Worm (Caenorhabditis elegans): ENCODE data around the gene T27C5.10.
"Not testable (repeated sequence)": the region's sequence is repeated elsewhere in the genome, so short reads cannot be mapped to it uniquely, and the experiment has no call there.

The T27C5.10 gene

DNA sequence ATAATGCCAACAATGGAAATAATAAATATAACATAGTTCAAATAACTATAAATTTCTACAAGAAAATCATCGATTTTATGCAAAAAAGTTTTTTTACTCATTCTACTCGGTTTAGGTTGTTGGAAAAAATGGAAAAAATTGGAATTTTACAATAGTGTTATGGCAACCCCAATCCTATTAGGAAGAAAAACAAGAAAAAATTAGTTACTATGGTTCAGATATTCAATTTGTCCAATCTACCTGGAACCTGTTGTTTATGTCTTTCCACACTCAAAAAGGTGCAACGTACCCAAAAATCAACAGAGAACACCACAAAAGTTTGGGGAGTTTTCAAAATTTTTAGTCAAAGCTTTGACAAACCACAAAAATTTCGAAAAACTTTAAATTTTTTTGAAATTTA is at the start of gene T27C5.10:
Gene T27C5.10 (minus strand): TSS at position 101 of the 400 bp plus-strand sequence.
- TF ChIP-seq med-1 (GFP tag; optimal IDR thresholded peaks at IDR 0.05; ENCODE audit: insufficient read depth) (no peak), klf-2 (GFP tag; conservative IDR thresholded peaks at IDR 0.05) (no peak), tab-1 (GFP tag; IDR thresholded peaks at IDR 0.05) (no peak), ref-1 (GFP tag; conservative IDR thresholded peaks at IDR 0.05) (no peak), cog-1 (tag; optimal IDR thresholded peaks at IDR 0.05) (no peak), flt-1 (GFP tag; IDR thresholded peaks at IDR 0.05) (no peak), ztf-23 (GFP tag; IDR thresholded peaks at IDR 0.05) (no peak), T22C8.4 (GFP tag; IDR thresholded peaks at IDR 0.05) (no peak), ztf-29 (GFP tag; IDR thresholded peaks at IDR 0.05) (no peak)

DNA sequence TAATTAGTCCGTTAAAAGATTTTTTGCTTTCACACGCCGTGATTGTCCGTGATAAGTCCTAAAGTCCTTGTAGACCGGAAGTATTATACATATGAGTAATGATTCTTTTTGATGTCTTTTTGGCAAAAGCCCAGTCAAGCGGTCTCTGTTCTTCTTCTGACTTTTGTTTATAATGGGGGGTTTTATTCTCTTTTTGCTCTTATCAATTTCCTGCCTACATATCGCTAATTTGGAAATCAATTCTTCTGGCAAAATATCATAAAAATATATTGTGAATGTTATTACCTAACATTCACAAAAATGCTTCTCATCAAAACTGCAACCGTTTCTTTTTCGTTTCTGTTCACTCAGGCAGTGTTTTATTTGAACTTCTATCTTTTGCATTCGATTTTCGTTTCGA is 46.5 kb upstream of the T27C5.10 start, which contains the start of gene srbc-61:
Gene srbc-61 (plus strand): TSS at position 301 of the 400 bp plus-strand sequence.
- TF ChIP-seq tab-1 (GFP tag; IDR thresholded peaks at IDR 0.05) (no peak), med-1 (GFP tag; optimal IDR thresholded peaks at IDR 0.05; ENCODE audit: insufficient read depth) (no peak), ztf-29 (GFP tag; IDR thresholded peaks at IDR 0.05) (no peak), ztf-23 (GFP tag; IDR thresholded peaks at IDR 0.05) (no peak), T22C8.4 (GFP tag; IDR thresholded peaks at IDR 0.05) (no peak), ref-1 (GFP tag; conservative IDR thresholded peaks at IDR 0.05) (no peak), cog-1 (tag; optimal IDR thresholded peaks at IDR 0.05) (no peak), klf-2 (GFP tag; conservative IDR thresholded peaks at IDR 0.05) (no peak), flt-1 (GFP tag; IDR thresholded peaks at IDR 0.05) (no peak)

DNA sequence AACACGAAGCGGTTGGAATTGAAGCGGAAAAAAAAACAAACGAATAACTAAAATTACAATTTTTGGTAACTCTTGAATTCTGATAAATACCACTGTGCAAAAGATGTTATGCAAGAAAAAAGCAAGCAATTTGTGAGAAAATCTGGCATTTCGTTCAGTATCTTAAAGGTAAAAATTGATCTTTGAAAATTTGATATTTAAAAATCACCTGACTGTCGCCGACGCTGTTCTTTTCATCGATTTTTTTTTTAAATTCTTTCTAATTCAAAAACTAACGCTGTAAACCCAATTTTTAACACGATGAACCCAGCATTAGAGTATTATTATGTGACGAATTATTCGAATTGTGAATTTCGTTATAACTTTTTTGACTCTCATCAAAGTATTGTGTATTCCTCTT is 43.7 kb upstream of the T27C5.10 start, which contains the start of gene srh-123:
Gene srh-123 (plus strand): TSS at position 301 of the 400 bp plus-strand sequence.
- TF ChIP-seq klf-2 (GFP tag; conservative IDR thresholded peaks at IDR 0.05) = no peak
- TF ChIP-seq cog-1 (tag; optimal IDR thresholded peaks at IDR 0.05) = no peak
- no peak for TF ChIP-seq med-1 (GFP tag; optimal IDR thresholded peaks at IDR 0.05; ENCODE audit: insufficient read depth)
- TF ChIP-seq flt-1 (GFP tag; IDR thresholded peaks at IDR 0.05) = no peak

DNA sequence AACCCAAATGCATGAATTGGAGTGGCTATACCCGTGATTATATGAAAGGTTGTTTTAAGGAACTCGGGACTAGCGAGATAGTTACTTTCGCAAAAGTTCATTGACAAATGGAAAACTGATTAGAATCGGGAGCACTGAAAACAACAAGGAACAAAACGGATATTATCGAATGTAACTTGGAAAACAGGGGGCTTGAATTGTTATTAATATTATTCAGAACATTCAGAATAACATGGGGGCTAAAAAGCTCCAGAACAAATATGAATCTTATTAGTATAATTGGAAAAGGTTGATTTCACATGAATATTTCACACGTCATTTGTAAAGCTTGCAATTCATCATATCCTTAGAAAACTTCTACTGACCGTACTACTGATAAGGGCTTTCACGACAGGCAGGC is 41.6 kb upstream of the T27C5.10 start, which contains the start of gene srh-235:
Gene srh-235 (minus strand): TSS at position 101 of the 400 bp plus-strand sequence.
- no peak for TF ChIP-seq ref-1 (GFP tag; conservative IDR thresholded peaks at IDR 0.05)
- TF ChIP-seq T22C8.4 (GFP tag; IDR thresholded peaks at IDR 0.05) = no peak
- TF ChIP-seq ztf-23 (GFP tag; IDR thresholded peaks at IDR 0.05) = no peak
- no peak for TF ChIP-seq klf-2 (GFP tag; conservative IDR thresholded peaks at IDR 0.05)
- TF ChIP-seq flt-1 (GFP tag; IDR thresholded peaks at IDR 0.05) = no peak
- TF ChIP-seq tab-1 (GFP tag; IDR thresholded peaks at IDR 0.05) = no peak
- TF ChIP-seq med-1 (GFP tag; optimal IDR thresholded peaks at IDR 0.05; ENCODE audit: insufficient read depth) = no peak
- no peak for TF ChIP-seq cog-1 (tag; optimal IDR thresholded peaks at IDR 0.05)
- TF ChIP-seq ztf-29 (GFP tag; IDR thresholded peaks at IDR 0.05) = no peak

DNA sequence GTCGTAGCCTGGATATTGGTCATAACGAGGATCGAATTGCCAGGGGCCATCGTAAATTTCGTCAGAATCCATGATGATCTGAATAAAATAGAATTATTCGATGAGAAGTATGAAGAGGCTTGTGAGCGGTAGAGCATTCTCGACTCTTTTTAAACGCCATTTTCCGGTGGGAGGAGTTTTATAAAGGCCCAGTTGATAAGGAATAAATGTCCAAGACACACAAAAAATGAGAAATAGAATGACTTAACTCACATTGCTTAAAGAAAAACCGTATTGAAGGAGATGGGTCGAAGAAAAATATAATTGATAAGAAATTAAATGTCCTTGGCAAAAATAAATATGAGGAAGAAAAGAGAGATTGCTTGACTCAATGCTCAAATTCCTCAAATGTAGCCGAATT is 39.2 kb upstream of the T27C5.10 start, which contains the start of gene F20E11.17:
Gene F20E11.17 (minus strand): TSS at position 101 of the 400 bp plus-strand sequence.
- no peak for TF ChIP-seq med-1 (GFP tag; optimal IDR thresholded peaks at IDR 0.05; ENCODE audit: insufficient read depth)
- no peak for TF ChIP-seq tab-1 (GFP tag; IDR thresholded peaks at IDR 0.05)
- no peak for TF ChIP-seq flt-1 (GFP tag; IDR thresholded peaks at IDR 0.05)
- TF ChIP-seq cog-1 (tag; optimal IDR thresholded peaks at IDR 0.05) = no peak
- TF ChIP-seq klf-2 (GFP tag; conservative IDR thresholded peaks at IDR 0.05) = no peak
- TF ChIP-seq ref-1 (GFP tag; conservative IDR thresholded peaks at IDR 0.05) = no peak
- TF ChIP-seq ztf-29 (GFP tag; IDR thresholded peaks at IDR 0.05) = no peak
- no peak for TF ChIP-seq ztf-23 (GFP tag; IDR thresholded peaks at IDR 0.05)
- no peak for TF ChIP-seq T22C8.4 (GFP tag; IDR thresholded peaks at IDR 0.05)

DNA sequence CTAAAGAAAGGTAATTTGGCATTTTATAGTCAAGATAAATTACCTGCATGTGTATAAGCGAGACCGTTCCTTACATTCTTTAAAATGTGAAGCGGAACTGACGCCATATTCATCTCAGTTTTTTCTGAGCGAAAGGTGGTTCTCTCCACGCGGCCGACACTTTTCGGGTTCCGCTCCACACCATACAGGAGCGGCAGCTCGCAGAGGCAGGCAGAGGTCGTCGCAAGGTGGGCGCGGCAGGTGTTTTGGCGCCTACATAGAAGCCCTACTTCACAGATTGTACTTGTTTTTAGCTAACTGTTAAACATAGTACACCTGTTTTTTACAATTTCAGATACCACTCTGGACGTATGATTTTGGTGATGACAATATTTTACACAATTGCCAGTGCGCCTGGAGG is 37.9 kb upstream of the T27C5.10 start:
- TF ChIP-seq cog-1 (tag; optimal IDR thresholded peaks at IDR 0.05) (no peak), ztf-29 (GFP tag; IDR thresholded peaks at IDR 0.05) (no peak), T22C8.4 (GFP tag; IDR thresholded peaks at IDR 0.05) (no peak), klf-2 (GFP tag; conservative IDR thresholded peaks at IDR 0.05) (no peak), ref-1 (GFP tag; conservative IDR thresholded peaks at IDR 0.05) (no peak), flt-1 (GFP tag; IDR thresholded peaks at IDR 0.05) (no peak), tab-1 (GFP tag; IDR thresholded peaks at IDR 0.05) (no peak), med-1 (GFP tag; optimal IDR thresholded peaks at IDR 0.05; ENCODE audit: insufficient read depth) (no peak), ztf-23 (GFP tag; IDR thresholded peaks at IDR 0.05) (no peak)

DNA sequence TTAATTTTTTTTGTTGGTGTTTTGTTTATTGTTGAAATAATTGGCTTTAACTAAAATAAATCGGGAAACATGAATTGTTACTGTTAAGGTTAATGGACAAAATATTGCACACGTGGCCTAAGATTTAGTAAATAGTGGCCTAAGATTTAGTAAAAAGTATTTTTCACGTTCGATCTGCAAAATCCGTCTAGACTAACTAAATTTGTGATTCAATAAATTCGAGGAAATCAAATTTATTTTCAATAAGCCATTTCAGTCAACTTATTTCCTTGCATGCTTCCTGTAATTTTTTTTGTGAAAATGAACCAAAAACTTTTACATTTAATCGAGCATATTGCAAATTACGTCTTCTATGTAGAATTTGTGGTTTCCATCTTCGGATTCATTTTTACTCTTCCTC is 36.8 kb upstream of the T27C5.10 start, which contains the start of gene srw-72:
Gene srw-72 (plus strand): TSS at position 301 of the 400 bp plus-strand sequence.
- no peak for TF ChIP-seq ref-1 (GFP tag; conservative IDR thresholded peaks at IDR 0.05)
- no peak for TF ChIP-seq ztf-23 (GFP tag; IDR thresholded peaks at IDR 0.05)
- no peak for TF ChIP-seq ztf-29 (GFP tag; IDR thresholded peaks at IDR 0.05)
- TF ChIP-seq cog-1 (tag; optimal IDR thresholded peaks at IDR 0.05) = no peak
- no peak for TF ChIP-seq klf-2 (GFP tag; conservative IDR thresholded peaks at IDR 0.05)
- TF ChIP-seq T22C8.4 (GFP tag; IDR thresholded peaks at IDR 0.05) = no peak
- TF ChIP-seq flt-1 (GFP tag; IDR thresholded peaks at IDR 0.05) = no peak
- no peak for TF ChIP-seq tab-1 (GFP tag; IDR thresholded peaks at IDR 0.05)
- TF ChIP-seq med-1 (GFP tag; optimal IDR thresholded peaks at IDR 0.05; ENCODE audit: insufficient read depth) = no peak

DNA sequence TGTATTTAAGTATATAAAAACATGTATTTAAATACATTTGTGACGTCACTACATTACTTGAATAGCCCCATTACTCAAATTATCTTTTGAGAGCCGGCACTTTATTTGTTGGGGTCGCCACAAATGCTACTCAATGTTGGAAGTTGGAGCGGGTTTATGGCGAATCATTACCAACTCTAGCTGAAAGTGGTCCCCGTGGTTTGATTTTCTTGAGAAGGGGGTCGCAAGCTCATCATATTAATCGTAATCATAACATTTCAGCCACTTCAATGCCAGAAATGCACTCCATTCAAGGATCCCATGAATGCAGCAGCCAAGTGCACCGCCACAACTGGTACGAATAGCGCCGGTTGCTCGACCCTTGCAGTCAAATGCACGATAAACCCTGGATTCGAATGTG is 34.3 kb upstream of the T27C5.10 start, which contains the start of gene F20E11.7:
Gene F20E11.7 (plus strand): TSS at position 301 of the 400 bp plus-strand sequence.
- not testable (repeated sequence) for TF ChIP-seq T22C8.4 (GFP tag; IDR thresholded peaks at IDR 0.05); med-1 (GFP tag; optimal IDR thresholded peaks at IDR 0.05; ENCODE audit: insufficient read depth); cog-1 (tag; optimal IDR thresholded peaks at IDR 0.05)

DNA sequence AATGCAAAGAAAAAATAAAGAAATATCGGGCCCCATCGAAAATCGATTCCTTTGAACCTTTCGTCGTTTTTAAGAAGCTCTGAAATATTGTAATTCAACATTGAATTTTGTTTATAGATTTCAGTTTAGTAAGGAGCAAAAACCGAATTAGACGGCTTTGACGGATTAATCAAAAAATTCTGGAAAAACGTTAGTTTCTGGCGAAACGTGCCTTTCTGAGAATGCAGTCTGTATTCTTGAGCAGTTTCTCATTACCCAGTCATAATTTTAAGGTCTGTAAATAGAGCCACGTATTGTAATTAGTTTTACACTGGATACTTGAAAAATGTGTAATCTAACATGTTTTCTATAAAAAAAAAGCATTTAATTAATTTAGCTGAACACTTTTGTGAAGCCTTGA is 30.1 kb upstream of the T27C5.10 start, which contains the start of gene srz-48:
Gene srz-48 (minus strand): TSS at position 101 of the 400 bp plus-strand sequence.
- TF ChIP-seq ztf-29 (GFP tag; IDR thresholded peaks at IDR 0.05) = no peak
- no peak for TF ChIP-seq tab-1 (GFP tag; IDR thresholded peaks at IDR 0.05)
- no peak for TF ChIP-seq klf-2 (GFP tag; conservative IDR thresholded peaks at IDR 0.05)
- TF ChIP-seq med-1 (GFP tag; optimal IDR thresholded peaks at IDR 0.05; ENCODE audit: insufficient read depth) = no peak
- no peak for TF ChIP-seq ref-1 (GFP tag; conservative IDR thresholded peaks at IDR 0.05)
- TF ChIP-seq T22C8.4 (GFP tag; IDR thresholded peaks at IDR 0.05) = no peak
- no peak for TF ChIP-seq flt-1 (GFP tag; IDR thresholded peaks at IDR 0.05)
- TF ChIP-seq cog-1 (tag; optimal IDR thresholded peaks at IDR 0.05) = no peak
- TF ChIP-seq ztf-23 (GFP tag; IDR thresholded peaks at IDR 0.05) = no peak

DNA sequence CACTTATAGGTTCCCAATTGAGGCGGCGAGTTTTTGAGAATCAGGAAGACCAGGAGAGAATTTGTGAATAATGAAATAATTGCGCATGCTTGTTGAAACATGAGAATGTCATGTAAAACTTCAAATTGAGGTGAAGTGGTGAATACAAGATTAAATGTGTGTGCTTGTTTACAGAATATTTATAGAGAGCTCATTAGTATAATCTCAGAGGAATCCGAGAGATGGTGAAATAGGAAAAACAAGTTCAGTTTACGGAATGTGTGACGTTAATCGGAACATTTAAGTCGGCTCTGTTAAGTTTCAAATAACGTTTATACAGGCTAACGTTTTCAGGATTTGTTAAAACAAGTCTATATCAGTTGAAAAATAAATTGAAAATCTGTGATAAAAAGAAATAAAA is 28.1 kb upstream of the T27C5.10 start, which contains the start of gene str-200:
Gene str-200 (minus strand): TSS at position 101 of the 400 bp plus-strand sequence.
- TF ChIP-seq cog-1 (tag; optimal IDR thresholded peaks at IDR 0.05) (no peak), klf-2 (GFP tag; conservative IDR thresholded peaks at IDR 0.05) (no peak), ref-1 (GFP tag; conservative IDR thresholded peaks at IDR 0.05) (no peak), T22C8.4 (GFP tag; IDR thresholded peaks at IDR 0.05) (no peak), med-1 (GFP tag; optimal IDR thresholded peaks at IDR 0.05; ENCODE audit: insufficient read depth) (no peak), ztf-29 (GFP tag; IDR thresholded peaks at IDR 0.05) (no peak), flt-1 (GFP tag; IDR thresholded peaks at IDR 0.05) (no peak), tab-1 (GFP tag; IDR thresholded peaks at IDR 0.05) (no peak), ztf-23 (GFP tag; IDR thresholded peaks at IDR 0.05) (no peak)

Data from whole organism, midembryonic.